Worm (Caenorhabditis elegans) whole organism, L4 larva: ENCODE measurements around the gene R02F2.5.
A peak's percentile ranks its signal among the peaks of the same experiment; 100 is the strongest.

Experiments
- F26F4.8 ChIP-seq: fragments of 200-800 bp; sonication (Bioruptor generic); conservative IDR thresholded peaks from 2 replicates; pipeline ENCODE4 v1.3.6; 2022; ENCODE audit warnings: missing genetic modification characterization, missing compliant biosample characterization
- F37D6.2 ChIP-seq: sonication (generic microtip); optimal IDR thresholded peaks from 2 replicates; lab custom pipeline; 2016; ENCODE audit warnings: mild to moderate bottlenecking, missing genetic modification characterization, missing compliant biosample characterization
- F44E2.7 ChIP-seq: fragments of 200-800 bp; sonication (Bioruptor generic); IDR thresholded peaks from 2 replicates; pipeline ENCODE4 v2.1.2; 2022; ENCODE audit warnings: missing genetic modification characterization, missing compliant biosample characterization
- R02D3.7 ChIP-seq: fragments of 150-350 bp; sonication (generic microtip); optimal IDR thresholded peaks from 3 replicates; lab custom pipeline; 2014; ENCODE audit warnings: missing biosample characterization, missing genetic modification characterization
- T20F7.1 ChIP-seq: fragments of 200-800 bp; sonication (Bioruptor generic); optimal IDR thresholded peaks from 2 replicates; lab custom pipeline; 2018; ENCODE audit warnings: mild to moderate bottlenecking, missing genetic modification characterization, missing compliant biosample characterization
- T26A8.4 ChIP-seq: fragments of 200-800 bp; sonication (Bioruptor generic); IDR thresholded peaks from 2 replicates; pipeline ENCODE4 v1.3.6; 2022; ENCODE audit warnings: missing genetic modification characterization, missing compliant biosample characterization
- Y48G9A.11 ChIP-seq: fragments of 200-800 bp; sonication (Bioruptor generic); IDR thresholded peaks from 2 replicates; pipeline ENCODE4 v1.3.6; 2022; ENCODE audit warnings: missing genetic modification reagents, missing genetic modification characterization, missing compliant biosample characterization
- aha-1 ChIP-seq: fragments of 150-350 bp; peaks from one replicate; lab custom pipeline; 2014; ENCODE audit warnings: missing biosample characterization, missing genetic modification characterization
- aly-2 ChIP-seq: sonication (generic microtip); optimal IDR thresholded peaks from 2 replicates; lab custom pipeline; 2018; ENCODE audit warnings: missing biosample characterization, missing genetic modification characterization
- ama-1 ChIP-seq: fragments of 150-350 bp; optimal IDR thresholded peaks from 2 replicates; lab custom pipeline; 2014; ENCODE audit warnings: inconsistent platforms, mixed read lengths
- arid-1 ChIP-seq: fragments of 200-800 bp; sonication (Bioruptor generic); conservative IDR thresholded peaks from 2 replicates; pipeline ENCODE4 v1.3.6; 2022; ENCODE audit warnings: missing genetic modification reagents, missing genetic modification characterization, missing compliant biosample characterization
- attf-4 ChIP-seq: sonication (generic microtip); optimal IDR thresholded peaks from 3 replicates; lab custom pipeline; 2017; ENCODE audit warnings: missing biosample characterization, missing genetic modification characterization
- ceh-28 ChIP-seq: fragments of 150-350 bp; optimal IDR thresholded peaks from 2 replicates; lab custom pipeline; 2014; ENCODE audit warnings: missing biosample characterization, missing genetic modification reagents, missing genetic modification characterization
- ceh-44 ChIP-seq: fragments of 200-800 bp; sonication (Bioruptor generic); IDR thresholded peaks from 2 replicates; pipeline ENCODE4 v1.3.6; 2022; ENCODE audit warnings: missing genetic modification reagents, missing genetic modification characterization, missing compliant biosample characterization
- ceh-82 ChIP-seq: sonication (generic microtip); optimal IDR thresholded peaks from 2 replicates; lab custom pipeline; 2017; ENCODE audit warnings: missing biosample characterization, missing genetic modification characterization
- ces-1 ChIP-seq: fragments of 150-350 bp; sonication (generic microtip); optimal IDR thresholded peaks from 4 replicates; lab custom pipeline; 2014; ENCODE audit warnings: missing biosample characterization, missing genetic modification reagents, missing genetic modification characterization
- daf-12 ChIP-seq: fragments of 150-350 bp; optimal IDR thresholded peaks from 2 replicates; lab custom pipeline; 2014; ENCODE audit warnings: missing biosample characterization, missing genetic modification reagents, missing genetic modification characterization
- daf-19 ChIP-seq: fragments of 200-800 bp; sonication (Bioruptor generic); conservative IDR thresholded peaks from 2 replicates; pipeline ENCODE4 v1.3.6; 2022; ENCODE audit warnings: missing genetic modification characterization, missing compliant biosample characterization
- dmd-9 ChIP-seq: fragments of 200-800 bp; sonication (Bioruptor generic); IDR thresholded peaks from 2 replicates; pipeline ENCODE4 v1.3.6; 2022; ENCODE audit warnings: missing genetic modification reagents, missing genetic modification characterization, missing compliant biosample characterization
- dpl-1 ChIP-seq: fragments of 150-350 bp; optimal IDR thresholded peaks from 2 replicates; lab custom pipeline; 2014; ENCODE audit warnings: missing biosample characterization, missing genetic modification reagents, missing genetic modification characterization
- egl-27 ChIP-seq: sonication (generic microtip); optimal IDR thresholded peaks from 3 replicates; lab custom pipeline; 2017; ENCODE audit warnings: missing biosample characterization, missing genetic modification reagents, missing genetic modification characterization
- egl-43 ChIP-seq: fragments of 200-800 bp; sonication (Bioruptor generic); IDR thresholded peaks from 2 replicates; pipeline ENCODE4 v1.3.6; 2022; ENCODE audit warnings: missing genetic modification reagents, missing genetic modification characterization, missing compliant biosample characterization
- fkh-10 ChIP-seq: fragments of 150-350 bp; optimal IDR thresholded peaks from 2 replicates; lab custom pipeline; 2014; ENCODE audit warnings: missing biosample characterization, missing genetic modification reagents, missing genetic modification characterization
- fos-1 ChIP-seq: fragments of 150-350 bp; optimal IDR thresholded peaks from 2 replicates; lab custom pipeline; 2014; ENCODE audit warnings: missing biosample characterization, missing genetic modification characterization
- gei-8 ChIP-seq: fragments of 200-800 bp; sonication (Bioruptor generic); optimal IDR thresholded peaks from 2 replicates; lab custom pipeline; 2018; ENCODE audit warnings: mild to moderate bottlenecking, missing genetic modification characterization, missing compliant biosample characterization
- hif-1 ChIP-seq, 2 experiments: sonication (generic microtip); optimal IDR thresholded peaks; 2 replicates each; lab custom pipeline; 2016 to 2017; ENCODE audit warnings: missing compliant biosample characterization in 2 of 2, missing genetic modification characterization in 2 of 2, missing genetic modification reagents in 2 of 2, missing genotype in 2 of 2, mild to moderate bottlenecking in 1 of 2
- hlh-11 ChIP-seq: fragments of 200-800 bp; sonication (Bioruptor generic); optimal IDR thresholded peaks from 2 replicates; lab custom pipeline; 2018; ENCODE audit warnings: mild to moderate bottlenecking, missing genetic modification characterization, missing compliant biosample characterization
- hmg-1.1 ChIP-seq: fragments of 200-800 bp; sonication (Bioruptor generic); IDR thresholded peaks from 2 replicates; pipeline ENCODE4 v1.3.6; 2022; ENCODE audit warnings: missing genetic modification reagents, missing genetic modification characterization, missing compliant biosample characterization
- jun-1 ChIP-seq: fragments of 150-350 bp; optimal IDR thresholded peaks from 2 replicates; lab custom pipeline; 2014; ENCODE audit warnings: missing biosample characterization, missing genetic modification reagents, missing genetic modification characterization
- lin-1 ChIP-seq: fragments of 200-800 bp; sonication (Bioruptor generic); IDR thresholded peaks from 2 replicates; pipeline ENCODE4 v1.3.6; 2022; ENCODE audit warnings: missing genetic modification reagents, missing genetic modification characterization, missing compliant biosample characterization
- lin-38 ChIP-seq: fragments of 200-800 bp; sonication (Bioruptor generic); IDR thresholded peaks from 2 replicates; pipeline ENCODE4 v1.3.6; 2022; ENCODE audit warnings: missing genetic modification reagents, missing genetic modification characterization, missing compliant biosample characterization
- lin-39 ChIP-seq: fragments of 150-350 bp; optimal IDR thresholded peaks from 2 replicates; lab custom pipeline; 2014; ENCODE audit warnings: missing biosample characterization, missing genetic modification reagents, missing genetic modification characterization
- madf-5 ChIP-seq, 2 experiments: fragments of 200-800 bp; sonication (Bioruptor generic); IDR thresholded peaks; 2 replicates each; pipeline ENCODE4 v1.3.6; 2022; ENCODE audit warnings: missing compliant biosample characterization in 2 of 2, missing genetic modification characterization in 2 of 2
- madf-9 ChIP-seq: fragments of 200-800 bp; sonication (Bioruptor generic); conservative IDR thresholded peaks from 2 replicates; pipeline ENCODE4 v1.3.6; 2022; ENCODE audit warnings: missing genetic modification reagents, missing genetic modification characterization, missing compliant biosample characterization
- mep-1 ChIP-seq: fragments of 150-350 bp; sonication (generic microtip); optimal IDR thresholded peaks from 3 replicates; lab custom pipeline; 2014; ENCODE audit warnings: missing biosample characterization, missing genetic modification characterization
- mxl-3 ChIP-seq: fragments of 200-800 bp; sonication (Bioruptor generic); optimal IDR thresholded peaks from 2 replicates; lab custom pipeline; 2018; ENCODE audit warnings: mild to moderate bottlenecking, missing genetic modification characterization, missing compliant biosample characterization
- nhr-11 ChIP-seq: fragments of 150-350 bp; optimal IDR thresholded peaks from 2 replicates; lab custom pipeline; 2014; ENCODE audit warnings: missing biosample characterization, missing genetic modification characterization
- nhr-111 ChIP-seq: fragments of 200-800 bp; sonication (Bioruptor generic); optimal IDR thresholded peaks from 2 replicates; lab custom pipeline; 2018; ENCODE audit warnings: mild to moderate bottlenecking, missing genetic modification characterization, missing compliant biosample characterization
- nhr-25 ChIP-seq: sonication (generic microtip); optimal IDR thresholded peaks from 2 replicates; lab custom pipeline; 2017; ENCODE audit warnings: missing genetic modification characterization, mild to moderate bottlenecking, missing compliant biosample characterization, antibody characterized with exemption, moderate library complexity, borderline replicate concordance; ENCODE audit not compliant: insufficient read depth
- nhr-41 ChIP-seq: fragments of 200-800 bp; sonication (Bioruptor generic); IDR thresholded peaks from 2 replicates; pipeline ENCODE4 v1.3.6; 2022; ENCODE audit warnings: missing genetic modification reagents, missing genetic modification characterization, missing compliant biosample characterization
- nhr-42 ChIP-seq: fragments of 200-800 bp; sonication (Bioruptor generic); IDR thresholded peaks from 2 replicates; pipeline ENCODE4 v1.3.6; 2022; ENCODE audit warnings: missing genetic modification characterization, missing compliant biosample characterization
- nhr-76 ChIP-seq: fragments of 150-350 bp; optimal IDR thresholded peaks from 2 replicates; lab custom pipeline; 2014; ENCODE audit warnings: missing biosample characterization, missing genetic modification characterization
- nhr-77 ChIP-seq: fragments of 150-350 bp; optimal IDR thresholded peaks from 2 replicates; lab custom pipeline; 2014; ENCODE audit warnings: missing biosample characterization, missing genetic modification characterization
- pha-4 ChIP-seq, 2 experiments: fragments of 150-350 bp in 1 of 2; fragments of 200-800 bp in 1 of 2; sonication (Bioruptor generic) in 1 of 2; IDR thresholded peaks in 1 of 2; optimal IDR thresholded peaks in 1 of 2; 2 replicates each; pipeline versions ENCODE4 v1.3.6 to Lab custom; 2014 to 2022; ENCODE audit warnings: missing genetic modification characterization in 2 of 2, missing genetic modification reagents in 2 of 2, missing biosample characterization in 1 of 2, missing compliant biosample characterization in 1 of 2
- sdz-12 ChIP-seq: fragments of 200-800 bp; sonication (Bioruptor generic); optimal IDR thresholded peaks from 2 replicates; lab custom pipeline; 2018; ENCODE audit warnings: mild to moderate bottlenecking, missing genetic modification characterization, missing compliant biosample characterization
- set-16 ChIP-seq: fragments of 200-800 bp; sonication (Bioruptor generic); IDR thresholded peaks from 2 replicates; pipeline ENCODE4 v1.3.6; 2022; ENCODE audit warnings: missing genetic modification reagents, missing genetic modification characterization, missing compliant biosample characterization
- snpc-1.2 ChIP-seq: fragments of 200-800 bp; sonication (Bioruptor generic); IDR thresholded peaks from 2 replicates; pipeline ENCODE4 v1.3.6; 2022; ENCODE audit warnings: missing genetic modification reagents, missing genetic modification characterization, missing compliant biosample characterization
- spr-1 ChIP-seq: sonication (generic microtip); optimal IDR thresholded peaks from 2 replicates; lab custom pipeline; 2016; ENCODE audit warnings: mild to moderate bottlenecking, missing genetic modification characterization, missing compliant biosample characterization
- spr-3 ChIP-seq: fragments of 200-800 bp; sonication (Bioruptor generic); optimal IDR thresholded peaks from 2 replicates; lab custom pipeline; 2018; ENCODE audit warnings: mild to moderate bottlenecking, missing genetic modification characterization, missing compliant biosample characterization
- zag-1 ChIP-seq: fragments of 150-350 bp; optimal IDR thresholded peaks from 2 replicates; lab custom pipeline; 2014; ENCODE audit warnings: missing biosample characterization, missing genetic modification characterization
- zfp-3 ChIP-seq: fragments of 200-800 bp; sonication (Bioruptor generic); conservative IDR thresholded peaks from 2 replicates; pipeline ENCODE4 v1.3.6; 2022; ENCODE audit warnings: missing genetic modification reagents, missing genetic modification characterization, missing compliant biosample characterization
- zip-11 ChIP-seq: fragments of 200-800 bp; sonication (Bioruptor generic); IDR thresholded peaks from 2 replicates; pipeline ENCODE4 v1.3.6; 2022; ENCODE audit warnings: missing genetic modification characterization, missing compliant biosample characterization

The R02F2.5 gene

DNA sequence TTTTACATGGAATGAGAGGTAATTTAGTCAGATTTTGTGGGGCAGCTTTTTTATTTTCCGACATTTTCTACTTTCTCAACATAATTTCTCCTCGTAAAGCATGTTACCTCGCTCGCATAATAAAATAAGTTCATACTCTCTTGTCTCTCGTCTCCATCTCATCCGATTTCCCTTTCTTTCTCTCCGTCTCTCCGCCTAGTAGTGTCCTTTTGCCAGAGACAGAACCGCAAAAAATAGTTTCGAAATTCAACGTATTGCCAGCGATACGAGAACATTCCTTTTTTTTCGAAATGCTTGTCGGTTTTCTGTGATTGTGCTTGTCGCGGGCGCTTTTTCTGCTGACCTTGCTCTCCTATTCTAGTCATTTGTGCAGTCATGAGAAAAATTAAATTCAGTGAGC is 25.0 kb downstream of the R02F2.5 start (continued):
- no peak for TF ChIP-seq daf-19 (GFP tag; lab: Robert Waterston, UW)
- TF ChIP-seq T26A8.4 = no peak
- 0 out of 2 replicates have a peak, but pooled peaks have one; percentile 7 for TF ChIP-seq zfp-3 (GFP tag; lab: Robert Waterston, UW)
- peak; percentile 44 for TF ChIP-seq dpl-1 (GFP tag; lab: Kevin White, UChicago)
- no peak for TF ChIP-seq zip-11 (GFP tag; lab: Robert Waterston, UW)
- TF ChIP-seq ama-1 (lab: Kevin White, UChicago) = peak; percentile 83
- no peak for TF ChIP-seq madf-9
- TF ChIP-seq set-16 (GFP tag; lab: Robert Waterston, UW) = no peak
- TF ChIP-seq sdz-12 (GFP tag; lab: Kevin White, UChicago) = no peak
- TF ChIP-seq F37D6.2 (tag; lab: Kevin White, UChicago) = no peak
- TF ChIP-seq ceh-44 (GFP tag; lab: Robert Waterston, UW) = no peak
- no peak for TF ChIP-seq F26F4.8
- no peak for TF ChIP-seq nhr-11 (tag; lab: Kevin White, UChicago)
- no peak for TF ChIP-seq fos-1 (tag; lab: Kevin White, UChicago)
- peak; percentile 20 for TF ChIP-seq mep-1 (tag; lab: Kevin White, UChicago)
- no peak for TF ChIP-seq nhr-76
- TF ChIP-seq egl-27 (tag; lab: Kevin White, UChicago) = no peak
- TF ChIP-seq fkh-10 (GFP tag; lab: Kevin White, UChicago) = peak; percentile 30
- TF ChIP-seq lin-38 (GFP tag; lab: Robert Waterston, UW) = no peak
- TF ChIP-seq lin-1 = peak; percentile 50; the same call in 1 of the 2 replicates
- peak; percentile 43 for TF ChIP-seq ces-1 (GFP tag; lab: Kevin White, UChicago)
- TF ChIP-seq mxl-3 = peak; percentile 35
- peak; percentile 56 for TF ChIP-seq nhr-25 (tag; lab: Kevin White, UChicago)
- no peak for TF ChIP-seq lin-39 (tag; lab: Kevin White, UChicago)
- TF ChIP-seq hmg-1.1 (GFP tag; lab: Robert Waterston, UW) = peak; percentile 36; the same call in 1 of the 2 replicates
- no peak for TF ChIP-seq daf-12 (tag; lab: Kevin White, UChicago)
- TF ChIP-seq nhr-41 (GFP tag; lab: Robert Waterston, UW) = no peak
- TF ChIP-seq pha-4 (GFP tag; IDR thresholded peaks at IDR 0.05; lab: Robert Waterston, UW) = no peak
- no peak for TF ChIP-seq pha-4 (tag; optimal IDR thresholded peaks at IDR 0.05; lab: Kevin White, UChicago)
- no peak for TF ChIP-seq snpc-1.2
- no peak for TF ChIP-seq zag-1 (tag; lab: Kevin White, UChicago)
- no peak for TF ChIP-seq nhr-42 (GFP tag; lab: Robert Waterston, UW)
- no peak for TF ChIP-seq aly-2 (tag; lab: Kevin White, UChicago)
- no peak for TF ChIP-seq madf-5 (GFP tag; IDR thresholded peaks at IDR 0.05; lab: Robert Waterston, UW)
- TF ChIP-seq egl-43 (GFP tag; lab: Robert Waterston, UW) = no peak
- TF ChIP-seq attf-4 (tag; lab: Kevin White, UChicago) = no peak
- TF ChIP-seq R02D3.7 (tag; lab: Kevin White, UChicago) = no peak
- no peak for TF ChIP-seq nhr-77 (tag; lab: Kevin White, UChicago)
- no peak for TF ChIP-seq arid-1 (GFP tag; lab: Robert Waterston, UW)
- TF ChIP-seq gei-8 (GFP tag; lab: Kevin White, UChicago) = no peak
- TF ChIP-seq ceh-82 = no peak
- peak in 1 of 2 experiments; percentile 14 for TF ChIP-seq hif-1 (tag; optimal IDR thresholded peaks at IDR 0.05; lab: Kevin White, UChicago)
- peak; percentile 54 for TF ChIP-seq aha-1 (tag; lab: Kevin White, UChicago)
- TF ChIP-seq hlh-11 (tag; lab: Kevin White, UChicago) = peak; percentile 66
- no peak for TF ChIP-seq nhr-111 (GFP tag; lab: Kevin White, UChicago)
- TF ChIP-seq jun-1 = no peak
- no peak for TF ChIP-seq Y48G9A.11 (GFP tag; lab: Robert Waterston, UW)
- no peak for TF ChIP-seq ceh-28 (tag; lab: Kevin White, UChicago)
- TF ChIP-seq F44E2.7 = no peak
- TF ChIP-seq spr-1 (tag; lab: Kevin White, UChicago) = no peak
- peak; percentile 19 for TF ChIP-seq T20F7.1
- no peak for TF ChIP-seq spr-3 (GFP tag; lab: Kevin White, UChicago)
- no peak for TF ChIP-seq dmd-9
